Fruit fly (Drosophila melanogaster): ENCODE results near the gene Ankle2.

DNA sequence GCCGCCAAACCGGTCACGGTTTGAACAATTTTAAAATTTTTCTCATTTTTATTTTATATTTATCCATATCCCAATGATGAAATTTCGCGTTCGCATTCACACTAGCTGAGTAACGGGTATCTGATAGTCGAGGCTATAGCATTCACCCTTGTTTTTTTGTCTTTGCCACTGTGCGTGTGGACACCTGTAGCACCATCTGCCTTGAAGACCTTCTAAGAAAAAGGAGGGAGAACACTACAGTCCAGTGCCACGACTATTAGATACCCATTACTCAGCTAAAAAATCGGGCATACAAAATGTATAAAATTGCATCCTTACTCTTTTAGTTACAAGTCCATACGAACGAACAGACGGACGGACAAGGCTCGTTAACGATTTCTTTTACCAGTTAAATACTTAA lies 43.2 kb upstream of the Ankle2 start:
- TF ChIP-seq CG12605 (GFP tag; IDR thresholded peaks at IDR 0.05) (no peak), CG9948 (tag; optimal IDR thresholded peaks at IDR 0.05) (no peak), CG34367 (tag; optimal IDR thresholded peaks at IDR 0.05) (no peak), CG13204 (GFP tag; optimal IDR thresholded peaks at IDR 0.05) (no peak), EcR (GFP tag; optimal IDR thresholded peaks at IDR 0.05) (no peak)
